Worm (Caenorhabditis elegans) whole organism, early embryonic: ENCODE results near the gene K12H4.2.

ENCODE experiments used
- ama-1 ChIP-seq: fragments of 150-350 bp; optimal IDR thresholded peaks from 2 replicates; lab custom pipeline; 2014
- ceh-13 ChIP-seq: fragments of 200-800 bp; sonication (Bioruptor generic); optimal IDR thresholded peaks from 2 replicates; lab custom pipeline; 2018; ENCODE audit warnings: mild to moderate bottlenecking, missing genetic modification characterization, missing compliant biosample characterization
- ceh-36 ChIP-seq: sonication (generic microtip); optimal IDR thresholded peaks from 2 replicates; lab custom pipeline; 2016; ENCODE audit warnings: missing genetic modification characterization, inconsistent platforms, missing compliant biosample characterization
- ets-7 ChIP-seq: sonication (generic microtip); optimal IDR thresholded peaks from 2 replicates; lab custom pipeline; 2016; ENCODE audit warnings: missing genotype, missing genetic modification characterization, missing compliant biosample characterization
- hmbx-1 ChIP-seq: sonication (generic microtip); optimal IDR thresholded peaks from 2 replicates; lab custom pipeline; 2016; ENCODE audit warnings: mild to moderate bottlenecking, missing genetic modification characterization, missing compliant biosample characterization
- hmg-4 ChIP-seq: fragments of 200-800 bp; sonication (Bioruptor generic); optimal IDR thresholded peaks from 2 replicates; lab custom pipeline; 2018; ENCODE audit warnings: mild to moderate bottlenecking, missing genetic modification characterization, missing compliant biosample characterization
- sea-1 ChIP-seq: fragments of 200-800 bp; sonication (Bioruptor generic); conservative IDR thresholded peaks from 2 replicates; pipeline ENCODE4 v1.3.6; 2022; ENCODE audit warnings: missing genetic modification characterization, missing compliant biosample characterization
- tbx-11 ChIP-seq: fragments of 200-800 bp; sonication (Bioruptor generic); IDR thresholded peaks from 2 replicates; pipeline ENCODE4 v1.3.6; 2022; ENCODE audit warnings: missing genetic modification characterization, missing compliant biosample characterization

DNA sequence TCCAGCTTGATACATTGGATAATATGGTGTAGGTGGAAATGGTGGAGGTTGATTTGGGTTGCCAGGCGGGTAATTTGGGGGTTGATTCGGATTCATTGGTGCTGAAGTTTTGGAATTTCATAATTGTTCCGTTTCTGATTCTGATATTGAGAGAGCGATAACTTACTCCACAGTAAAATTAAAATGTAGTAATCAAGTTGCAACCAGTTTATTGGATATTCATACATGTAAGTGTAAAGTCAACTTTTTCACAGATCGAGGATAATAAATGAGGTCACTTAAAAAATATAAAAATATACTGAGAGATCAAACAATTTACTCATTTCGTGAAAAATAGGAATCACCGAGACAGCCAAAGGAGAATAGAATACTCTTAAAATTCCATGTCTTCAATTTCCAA is 19.6 kb upstream of the K12H4.2 start, which contains the start of gene mdt-30:
- no peak for TF ChIP-seq hmg-4 (GFP tag; lab: Kevin White, UChicago)
- no peak for TF ChIP-seq sea-1 (GFP tag; lab: Robert Waterston, UW)
- TF ChIP-seq ceh-36 (tag; lab: Kevin White, UChicago), result no peak
- no peak for TF ChIP-seq ama-1 (lab: Kevin White, UChicago)
- no peak for TF ChIP-seq ets-7 (tag; lab: Kevin White, UChicago)
- no peak for TF ChIP-seq ceh-13 (GFP tag; lab: Kevin White, UChicago)
- no peak for TF ChIP-seq tbx-11 (GFP tag; lab: Robert Waterston, UW)
- TF ChIP-seq hmbx-1 (tag; lab: Kevin White, UChicago), result no peak
